Fruit fly (Drosophila melanogaster) whole organism: ENCODE measurements around the gene IFT57.

Source experiments
- CG8478 ChIP-seq: fragments of >200 bp; optimal IDR thresholded peaks from 2 replicates; lab custom pipeline; 2018; ENCODE audit warnings: inconsistent platforms
- Dll ChIP-seq: fragments of >200 bp; optimal IDR thresholded peaks from 2 replicates; lab custom pipeline; 2017
- EcR ChIP-seq, 2 experiments: fragments of >200 bp; optimal IDR thresholded peaks; 2 replicates each; lab custom pipeline; 2017; ENCODE audit warnings: missing biosample characterization in 2 of 2, missing genetic modification characterization in 2 of 2, missing genetic modification reagents in 2 of 2
- psq ChIP-seq: fragments of >200 bp; optimal IDR thresholded peaks from 2 replicates; lab custom pipeline; 2017
- usp ChIP-seq: fragments of >200 bp; optimal IDR thresholded peaks from 2 replicates; lab custom pipeline; 2017; ENCODE audit warnings: missing biosample characterization, missing genetic modification characterization, mixed read lengths

DNA sequence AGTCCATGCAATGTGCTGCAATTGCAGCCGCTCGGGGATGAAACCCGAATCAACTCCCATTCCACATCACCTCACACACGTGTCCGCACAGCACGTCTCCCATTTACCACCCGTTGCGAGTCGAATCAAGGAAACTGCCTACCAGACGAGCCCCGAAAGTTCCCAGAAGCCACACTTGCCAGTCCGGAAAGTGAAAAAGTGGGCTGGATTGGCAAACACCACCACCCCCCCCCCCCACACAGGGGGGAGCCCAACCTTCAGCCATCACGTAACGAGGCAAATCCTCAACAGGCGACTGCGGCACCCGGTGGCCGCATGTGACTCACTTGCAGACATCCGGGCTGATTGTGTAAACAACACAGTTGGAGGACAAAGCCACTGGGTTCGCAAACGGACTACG is 25.7 kb upstream of the IFT57 start:
- TF ChIP-seq Dll (lab: Kevin White, UChicago) = no peak
- TF ChIP-seq psq (lab: Kevin White, UChicago) = no peak
- TF ChIP-seq usp (GFP tag; lab: Kevin White, UChicago) = no peak
- TF ChIP-seq EcR (GFP tag; optimal IDR thresholded peaks at IDR 0.05; lab: Kevin White, UChicago) = no peak
- no peak for TF ChIP-seq CG8478 (lab: Kevin White, UChicago)
